Worm (Caenorhabditis elegans): Measurements from ENCODE around the gene cdh-8.

ce11 chrIV:293163-293755, 46.3 kb upstream of the cdh-8 start:
- TF ChIP-seq ets-7 (tag; optimal IDR thresholded peaks at IDR 0.05) (no peak), tra-4 (tag; optimal IDR thresholded peaks at IDR 0.05) (no peak), aly-1 (tag; optimal IDR thresholded peaks at IDR 0.05) (no peak), ama-1 (optimal IDR thresholded peaks at IDR 0.05) (no peak)
